Worm (Caenorhabditis elegans) whole organism, late embryonic: ENCODE results near the gene lec-9.

Source experiments
- ama-1 ChIP-seq: fragments of 150-350 bp; optimal IDR thresholded peaks from 2 replicates; lab custom pipeline; 2014
- ceh-31 ChIP-seq: sonication (generic microtip); optimal IDR thresholded peaks from 2 replicates; lab custom pipeline; 2016; ENCODE audit warnings: missing genetic modification characterization, missing compliant biosample characterization
- dmd-4 ChIP-seq: sonication (generic microtip); optimal IDR thresholded peaks from 2 replicates; lab custom pipeline; 2016; ENCODE audit warnings: borderline replicate concordance, missing genetic modification characterization, missing compliant biosample characterization
- hlh-30 ChIP-seq: sonication (generic microtip); optimal IDR thresholded peaks from 2 replicates; lab custom pipeline; 2017; ENCODE audit warnings: antibody characterized with exemption, missing genetic modification characterization, missing compliant biosample characterization; ENCODE audit not compliant: insufficient read depth
- mec-3 ChIP-seq: sonication (generic microtip); optimal IDR thresholded peaks from 2 replicates; lab custom pipeline; 2016; ENCODE audit warnings: borderline replicate concordance, missing genetic modification characterization, missing compliant biosample characterization
- tbx-7 ChIP-seq: sonication (generic microtip); optimal IDR thresholded peaks from 2 replicates; lab custom pipeline; 2016; ENCODE audit warnings: missing genotype, missing genetic modification characterization, missing compliant biosample characterization

DNA sequence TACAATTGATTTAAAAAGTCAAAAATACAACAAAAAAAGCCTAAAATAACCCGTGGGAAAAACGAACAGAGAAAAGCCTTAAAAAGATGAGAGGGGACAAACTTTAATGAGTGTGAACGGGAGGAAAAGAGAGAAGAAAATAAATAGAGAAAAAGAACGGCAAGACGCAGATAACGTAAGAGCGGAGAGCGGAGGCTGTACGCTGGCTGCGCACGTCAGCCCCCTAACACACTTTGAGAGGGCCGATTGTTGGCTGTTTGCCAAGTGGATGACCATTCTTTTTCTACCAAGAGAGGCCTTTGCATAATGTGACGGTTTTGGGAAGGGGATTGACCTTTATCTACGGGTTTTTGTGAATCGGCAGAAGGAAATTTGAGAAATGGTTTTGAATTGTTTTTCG is 38.1 kb upstream of the lec-9 start:
- TF ChIP-seq hlh-30 (tag; lab: Kevin White, UChicago), result no peak
- no peak for TF ChIP-seq ama-1 (lab: Kevin White, UChicago)
- no peak for TF ChIP-seq tbx-7
- no peak for TF ChIP-seq ceh-31
- no peak for TF ChIP-seq mec-3 (tag; lab: Kevin White, UChicago)
- no peak for TF ChIP-seq dmd-4
